Worm (Caenorhabditis elegans) whole organism, mixed stage, embryonic: ENCODE data around the gene F54C9.14.

ENCODE experiments used
- ces-1 ChIP-seq: fragments of 150-350 bp; optimal IDR thresholded peaks from 2 replicates; lab custom pipeline; 2014; ENCODE audit warnings: missing biosample characterization, missing genetic modification reagents, missing genetic modification characterization
- mab-5 ChIP-seq: fragments of 150-350 bp; optimal IDR thresholded peaks from 2 replicates; lab custom pipeline; 2014; ENCODE audit warnings: missing biosample characterization, missing genetic modification characterization
- nhr-28 ChIP-seq: fragments of 150-350 bp; optimal IDR thresholded peaks from 2 replicates; lab custom pipeline; 2014; ENCODE audit warnings: missing biosample characterization, missing genetic modification characterization
- nhr-76 ChIP-seq: sonication (generic microtip); optimal IDR thresholded peaks from 2 replicates; lab custom pipeline; 2017; ENCODE audit warnings: missing biosample characterization, missing genetic modification characterization
- pha-4 ChIP-seq: fragments of 150-350 bp; optimal IDR thresholded peaks from 2 replicates; lab custom pipeline; 2018; ENCODE audit warnings: missing biosample characterization, missing genetic modification reagents, missing genetic modification characterization
- ztf-11 ChIP-seq: fragments of 150-350 bp; optimal IDR thresholded peaks from 2 replicates; lab custom pipeline; 2014; ENCODE audit warnings: missing biosample characterization, missing genetic modification characterization

- TF ChIP-seq nhr-76 (tag; lab: Kevin White, UChicago), result no peak
- TF ChIP-seq nhr-28 (tag; lab: Kevin White, UChicago), result no peak
- no peak for TF ChIP-seq ztf-11
- TF ChIP-seq mab-5 (tag; lab: Kevin White, UChicago), result no peak
- no peak for TF ChIP-seq ces-1 (GFP tag; lab: Kevin White, UChicago)
- no peak for TF ChIP-seq pha-4 (tag; lab: Kevin White, UChicago)
These were observed 30.8 kb upstream of the F54C9.14 start, which contains the start of gene gldi-7 for ce11 chrII:8531181-8531759.
